Worm (Caenorhabditis elegans) whole organism, L3 larva: ENCODE results near the gene nlp-19.
A peak's percentile ranks its signal among the peaks of the same experiment; 100 is the strongest.

Source experiments
- aly-2 ChIP-seq: fragments of 150-350 bp; optimal IDR thresholded peaks from 2 replicates; lab custom pipeline; 2014; ENCODE audit warnings: missing biosample characterization, missing genetic modification characterization
- ama-1 ChIP-seq: fragments of 150-350 bp; optimal IDR thresholded peaks from 2 replicates; lab custom pipeline; 2018
- ceh-28 ChIP-seq: fragments of 150-350 bp; optimal IDR thresholded peaks from 2 replicates; lab custom pipeline; 2014; ENCODE audit warnings: missing biosample characterization, missing genetic modification reagents, missing genetic modification characterization
- ceh-82 ChIP-seq: fragments of 150-350 bp; optimal IDR thresholded peaks from 2 replicates; lab custom pipeline; 2014; ENCODE audit warnings: missing biosample characterization, missing genetic modification characterization
- ceh-9 ChIP-seq: sonication (generic microtip); optimal IDR thresholded peaks from 2 replicates; lab custom pipeline; 2018; ENCODE audit warnings: missing biosample characterization, missing genetic modification characterization
- daf-12 ChIP-seq: fragments of 150-350 bp; optimal IDR thresholded peaks from 2 replicates; lab custom pipeline; 2014; ENCODE audit warnings: missing biosample characterization, missing genetic modification reagents, missing genetic modification characterization
- egl-5 ChIP-seq: fragments of 150-350 bp; optimal IDR thresholded peaks from 2 replicates; lab custom pipeline; 2017; ENCODE audit warnings: missing biosample characterization, missing genetic modification reagents, missing genetic modification characterization, inconsistent platforms
- elt-1 ChIP-seq: fragments of 150-350 bp; optimal IDR thresholded peaks from 2 replicates; lab custom pipeline; 2014; ENCODE audit warnings: missing biosample characterization, missing genetic modification characterization
- elt-2 ChIP-seq: sonication (generic microtip); optimal IDR thresholded peaks from 2 replicates; lab custom pipeline; 2016; ENCODE audit warnings: missing genetic modification reagents, mild to moderate bottlenecking, missing genetic modification characterization, missing compliant biosample characterization
- elt-3 ChIP-seq, 3 experiments: fragments of 150-350 bp in 1 of 3; sonication (generic microtip) in 2 of 3; optimal IDR thresholded peaks; 2 replicates in 2 of 3; 4 replicates in 1 of 3; lab custom pipeline; 2014 to 2017; ENCODE audit warnings: missing biosample characterization in 3 of 3, missing genetic modification characterization in 3 of 3
- fkh-10 ChIP-seq: sonication (generic microtip); optimal IDR thresholded peaks from 2 replicates; lab custom pipeline; 2017; ENCODE audit warnings: missing biosample characterization, missing genetic modification reagents, missing genetic modification characterization
- fos-1 ChIP-seq: fragments of 150-350 bp; optimal IDR thresholded peaks from 2 replicates; lab custom pipeline; 2014; ENCODE audit warnings: missing biosample characterization, missing genetic modification characterization
- lin-15B ChIP-seq: fragments of 150-350 bp; optimal IDR thresholded peaks from 2 replicates; lab custom pipeline; 2014; ENCODE audit warnings: missing biosample characterization, missing genetic modification characterization
- lin-39 ChIP-seq: fragments of 150-350 bp; optimal IDR thresholded peaks from 2 replicates; lab custom pipeline; 2018; ENCODE audit warnings: missing biosample characterization, missing genetic modification reagents, missing genetic modification characterization
- lsy-12 ChIP-seq: sonication (generic microtip); optimal IDR thresholded peaks from 2 replicates; lab custom pipeline; 2016; ENCODE audit warnings: mild to moderate bottlenecking, missing genetic modification characterization, missing compliant biosample characterization
- mdl-1 ChIP-seq: fragments of 150-350 bp; optimal IDR thresholded peaks from 2 replicates; lab custom pipeline; 2014; ENCODE audit warnings: missing biosample characterization, missing genetic modification characterization
- mml-1 ChIP-seq: fragments of 150-350 bp; sonication (generic microtip); optimal IDR thresholded peaks from 3 replicates; lab custom pipeline; 2014; ENCODE audit warnings: missing biosample characterization, missing genetic modification characterization
- nfya-1 ChIP-seq: sonication (generic microtip); optimal IDR thresholded peaks from 2 replicates; lab custom pipeline; 2017; ENCODE audit warnings: missing genetic modification characterization, mild to moderate bottlenecking, missing compliant biosample characterization, antibody characterized with exemption, moderate library complexity; ENCODE audit not compliant: insufficient read depth
- nhr-11 ChIP-seq: fragments of 150-350 bp; optimal IDR thresholded peaks from 2 replicates; lab custom pipeline; 2014; ENCODE audit warnings: missing biosample characterization, missing genetic modification characterization
- nhr-12 ChIP-seq: fragments of 150-350 bp; optimal IDR thresholded peaks from 2 replicates; lab custom pipeline; 2014; ENCODE audit warnings: missing biosample characterization, missing genetic modification characterization
- nhr-23 ChIP-seq: fragments of 150-350 bp; optimal IDR thresholded peaks from 2 replicates; lab custom pipeline; 2014; ENCODE audit warnings: missing biosample characterization, missing genetic modification reagents, missing genetic modification characterization
- nhr-25 ChIP-seq: sonication (generic microtip); optimal IDR thresholded peaks from 2 replicates; lab custom pipeline; 2017; ENCODE audit warnings: missing biosample characterization, missing genetic modification characterization
- nhr-67 ChIP-seq: fragments of 150-350 bp; optimal IDR thresholded peaks from 2 replicates; lab custom pipeline; 2014; ENCODE audit warnings: missing biosample characterization, missing genetic modification characterization
- nhr-77 ChIP-seq: fragments of 150-350 bp; optimal IDR thresholded peaks from 2 replicates; lab custom pipeline; 2014; ENCODE audit warnings: missing biosample characterization, missing genetic modification characterization
- pha-4 ChIP-seq: fragments of 150-350 bp; optimal IDR thresholded peaks from 2 replicates; lab custom pipeline; 2014; ENCODE audit warnings: missing biosample characterization, missing genetic modification reagents, missing genetic modification characterization
- sea-2 ChIP-seq: fragments of 150-350 bp; sonication (generic microtip); optimal IDR thresholded peaks from 4 replicates; lab custom pipeline; 2014; ENCODE audit warnings: missing biosample characterization, missing genetic modification reagents, missing genetic modification characterization
- skn-1 ChIP-seq: fragments of 150-350 bp; optimal IDR thresholded peaks from 2 replicates; lab custom pipeline; 2014; ENCODE audit warnings: missing biosample characterization, missing genetic modification characterization
- snpc-4 ChIP-seq: fragments of 150-350 bp; optimal IDR thresholded peaks from 2 replicates; lab custom pipeline; 2014; ENCODE audit warnings: missing biosample characterization, missing genetic modification characterization
- unc-39 ChIP-seq: sonication (generic microtip); optimal IDR thresholded peaks from 4 replicates; lab custom pipeline; 2017; ENCODE audit warnings: missing biosample characterization, missing genetic modification characterization
- zag-1 ChIP-seq: fragments of 150-350 bp; optimal IDR thresholded peaks from 2 replicates; lab custom pipeline; 2014; ENCODE audit warnings: missing biosample characterization, missing genetic modification characterization
- ztf-11 ChIP-seq: fragments of 150-350 bp; optimal IDR thresholded peaks from 2 replicates; lab custom pipeline; 2014; ENCODE audit warnings: missing biosample characterization, missing genetic modification characterization

nlp-19 gene

ce11 chrX:10958427-10958826, at the start of gene nlp-19:
TSS of gene nlp-19 (plus strand) at chrX:10958727.
- TF ChIP-seq fos-1 (tag; lab: Kevin White, UChicago) (no peak), mdl-1 (tag; lab: Kevin White, UChicago) (no peak), daf-12 (tag; lab: Kevin White, UChicago) (no peak), ceh-28 (tag; lab: Kevin White, UChicago) (no peak), nhr-11 (no peak), sea-2 (GFP tag; lab: Kevin White, UChicago) (no peak), elt-3 (tag; optimal IDR thresholded peaks at IDR 0.05; lab: Kevin White, UChicago) (no peak)

ce11 chrX:10909661-10910060, 48.9 kb upstream of the nlp-19 start:
- TF ChIP-seq fos-1 (tag; lab: Kevin White, UChicago) (no peak), egl-5 (tag; lab: Kevin White, UChicago) (peak; percentile 35), nfya-1 (peak; percentile 30), nhr-67 (tag; lab: Kevin White, UChicago) (no peak), ceh-28 (tag; lab: Kevin White, UChicago) (no peak), elt-1 (tag; lab: Kevin White, UChicago) (no peak), mml-1 (tag; lab: Kevin White, UChicago) (no peak)
- TF ChIP-seq, all 47 proteins: peak for 2

ce11 chrX:10910716-10911115, 47.8 kb upstream of the nlp-19 start, which contains the start of gene F47B10.8:
TSS of gene F47B10.8 (minus strand) at chrX:10910816.
- TF ChIP-seq lin-39 (no peak), fkh-10 (GFP tag; lab: Kevin White, UChicago) (no peak), ztf-11 (tag; lab: Kevin White, UChicago) (no peak), ceh-82 (no peak), lin-15B (no peak), ceh-9 (tag; lab: Kevin White, UChicago) (no peak), zag-1 (tag; lab: Kevin White, UChicago) (no peak), unc-39 (tag; lab: Kevin White, UChicago) (no peak), mdl-1 (tag; lab: Kevin White, UChicago) (no peak), skn-1 (tag; lab: Kevin White, UChicago) (no peak)

- TF ChIP-seq skn-1 (tag; lab: Kevin White, UChicago) (no peak), sea-2 (GFP tag; lab: Kevin White, UChicago) (no peak), aly-2 (tag; lab: Kevin White, UChicago) (no peak), nhr-77 (tag; lab: Kevin White, UChicago) (no peak), ceh-9 (tag; lab: Kevin White, UChicago) (no peak), ama-1 (lab: Kevin White, UChicago) (no peak), fkh-10 (GFP tag; lab: Kevin White, UChicago) (no peak), ceh-82 (no peak), nhr-23 (tag; lab: Kevin White, UChicago) (no peak)
Measured at ce11 chrX:10913981-10914380, 44.5 kb upstream of the nlp-19 start, which contains the start of gene F47B10.9. TSS of gene F47B10.9 (minus strand) at chrX:10914081.

- peak; percentile 61 for TF ChIP-seq elt-2 (tag; lab: Kevin White, UChicago)
- TF ChIP-seq nhr-25 (tag; lab: Kevin White, UChicago) = no peak
- no peak for TF ChIP-seq snpc-4 (tag; lab: Kevin White, UChicago)
- TF ChIP-seq nhr-12 (tag; lab: Kevin White, UChicago) = no peak
Measured at ce11 chrX:10914421-10915277, 43.9 kb upstream of the nlp-19 start.

ce11 chrX:10916194-10916593, 42.3 kb upstream of the nlp-19 start:
- TF ChIP-seq nhr-23 (tag; lab: Kevin White, UChicago) (no peak), elt-3 (tag; optimal IDR thresholded peaks at IDR 0.05; lab: Kevin White, UChicago) (no peak), lsy-12 (tag; lab: Kevin White, UChicago) (no peak), pha-4 (tag; lab: Kevin White, UChicago) (peak; percentile 55), elt-1 (tag; lab: Kevin White, UChicago) (no peak), elt-2 (tag; lab: Kevin White, UChicago) (peak; percentile 44), mdl-1 (tag; lab: Kevin White, UChicago) (no peak)
